Fruit fly (Drosophila melanogaster): ENCODE data around the gene CG32590.

dm6 chrX:14824690-14825469 is 14.0 kb downstream of the CG32590 start:
- TF ChIP-seq Mio (GFP tag; optimal IDR thresholded peaks at IDR 0.05) (no peak), Rel (GFP tag; optimal IDR thresholded peaks at IDR 0.05) (no peak), Rel (tag; optimal IDR thresholded peaks at IDR 0.05) (no peak), CG32264 (GFP tag; optimal IDR thresholded peaks at IDR 0.05) (no peak), Vsx2 (GFP tag; optimal IDR thresholded peaks at IDR 0.05; ENCODE audit: partially characterized antibody) (no peak), ey (GFP tag; optimal IDR thresholded peaks at IDR 0.05) (no peak)
